Worm (Caenorhabditis elegans) whole organism, L2 larva: ENCODE measurements around the gene C39B5.14.

Source experiments
- fos-1 ChIP-seq: fragments of 150-350 bp; optimal IDR thresholded peaks from 2 replicates; lab custom pipeline; 2014; ENCODE audit warnings: missing biosample characterization, missing genetic modification characterization
- lsy-2 ChIP-seq, 2 experiments: fragments of 150-350 bp in 1 of 2; sonication (generic microtip) in 1 of 2; optimal IDR thresholded peaks; 2 replicates each; lab custom pipeline; 2014 to 2017; ENCODE audit warnings: missing biosample characterization in 2 of 2, missing genetic modification characterization in 2 of 2
- mdl-1 ChIP-seq, 2 experiments: fragments of 150-350 bp in 1 of 2; sonication (generic microtip) in 1 of 2; optimal IDR thresholded peaks; 2 replicates each; lab custom pipeline; 2017; ENCODE audit warnings: missing biosample characterization in 2 of 2, missing genetic modification characterization in 2 of 2
- nhr-237 ChIP-seq: fragments of 150-350 bp; optimal IDR thresholded peaks from 2 replicates; lab custom pipeline; 2014; ENCODE audit warnings: missing biosample characterization, missing genetic modification characterization
- nhr-77 ChIP-seq: fragments of 150-350 bp; optimal IDR thresholded peaks from 2 replicates; lab custom pipeline; 2014; ENCODE audit warnings: missing biosample characterization, missing genetic modification characterization
- skn-1 ChIP-seq: sonication (generic microtip); optimal IDR thresholded peaks from 2 replicates; lab custom pipeline; 2017; ENCODE audit warnings: missing biosample characterization, missing genetic modification characterization
- unc-62 ChIP-seq: fragments of 150-350 bp; optimal IDR thresholded peaks from 2 replicates; lab custom pipeline; 2014; ENCODE audit warnings: missing biosample characterization, missing genetic modification reagents, missing genetic modification characterization

DNA sequence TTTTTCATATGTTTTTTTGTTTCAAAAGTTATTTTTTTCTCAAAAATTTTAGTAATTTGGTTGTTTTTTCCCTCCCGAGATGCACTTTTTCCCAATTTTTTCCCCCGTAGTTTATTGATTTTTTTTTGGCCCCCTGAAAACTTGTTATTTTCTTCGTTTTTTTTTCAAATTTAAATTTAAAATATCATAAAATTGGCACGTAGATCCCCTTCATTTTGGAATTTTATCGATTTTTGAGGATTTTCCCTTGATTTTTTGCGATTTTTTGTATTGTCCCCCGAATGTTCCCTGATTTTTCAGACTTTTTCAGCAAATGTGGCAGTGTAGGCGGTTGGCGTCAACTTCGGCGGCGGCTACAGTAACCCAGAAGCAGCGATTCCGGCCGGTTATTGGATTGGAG, 13.5 kb upstream of the C39B5.14 start, which contains the start of gene C39B5.6:
- TF ChIP-seq skn-1 (tag; lab: Kevin White, UChicago) (no peak), nhr-237 (tag; lab: Kevin White, UChicago) (no peak), lsy-2 (tag; optimal IDR thresholded peaks at IDR 0.05; lab: Kevin White, UChicago) (no peak), fos-1 (no peak), unc-62 (GFP tag; lab: Kevin White, UChicago) (no peak), mdl-1 (tag; optimal IDR thresholded peaks at IDR 0.05; lab: Kevin White, UChicago) (no peak), nhr-77 (tag; lab: Kevin White, UChicago) (no peak)
